Worm (Caenorhabditis elegans) whole organism, L2 larva: ENCODE results near the gene Y45F10B.59.

Experiments
- aly-2 ChIP-seq: fragments of 150-350 bp; optimal IDR thresholded peaks from 2 replicates; lab custom pipeline; 2014; ENCODE audit warnings: missing biosample characterization, missing genetic modification characterization
- elt-1 ChIP-seq: fragments of 150-350 bp; optimal IDR thresholded peaks from 2 replicates; lab custom pipeline; 2014; ENCODE audit warnings: missing biosample characterization, missing genetic modification characterization
- lin-39 ChIP-seq: fragments of 150-350 bp; optimal IDR thresholded peaks from 2 replicates; lab custom pipeline; 2014; ENCODE audit warnings: missing biosample characterization, missing genetic modification reagents, missing genetic modification characterization
- nhr-11 ChIP-seq: fragments of 150-350 bp; optimal IDR thresholded peaks from 2 replicates; lab custom pipeline; 2014; ENCODE audit warnings: missing biosample characterization, missing genetic modification characterization
- nhr-12 ChIP-seq: fragments of 150-350 bp; optimal IDR thresholded peaks from 2 replicates; lab custom pipeline; 2014; ENCODE audit warnings: missing biosample characterization, missing genetic modification characterization
- nhr-23 ChIP-seq: fragments of 150-350 bp; optimal IDR thresholded peaks from 2 replicates; lab custom pipeline; 2014; ENCODE audit warnings: missing biosample characterization, missing genetic modification reagents, missing genetic modification characterization
- ztf-11 ChIP-seq: sonication (generic microtip); optimal IDR thresholded peaks from 2 replicates; lab custom pipeline; 2017; ENCODE audit warnings: missing biosample characterization, missing genetic modification characterization

ce11 chrIV:13633165-13633564, 30.7 kb downstream of the Y45F10B.59 start, which contains the start of gene fbxa-98:
- TF ChIP-seq elt-1 (tag; lab: Kevin White, UChicago) (no peak), nhr-12 (tag; lab: Kevin White, UChicago) (no peak), lin-39 (tag; lab: Kevin White, UChicago) (no peak), ztf-11 (tag; lab: Kevin White, UChicago) (no peak), nhr-23 (tag; lab: Kevin White, UChicago) (no peak), aly-2 (tag; lab: Kevin White, UChicago) (no peak), nhr-11 (tag; lab: Kevin White, UChicago) (no peak)
